Worm (Caenorhabditis elegans) whole organism, L2 larva: ENCODE measurements around the gene arrd-17.
A peak's percentile ranks its signal among the peaks of the same experiment; 100 is the strongest.

Experiments
- C34F6.9 ChIP-seq: fragments of 150-350 bp; optimal IDR thresholded peaks from 2 replicates; lab custom pipeline; 2014; ENCODE audit warnings: missing biosample characterization, missing genetic modification characterization
- F13H6.1 ChIP-seq: sonication (generic microtip); optimal IDR thresholded peaks from 2 replicates; lab custom pipeline; 2016; ENCODE audit warnings: missing genetic modification characterization, missing compliant biosample characterization
- R02D3.7 ChIP-seq: fragments of 150-350 bp; optimal IDR thresholded peaks from 2 replicates; lab custom pipeline; 2014; ENCODE audit warnings: missing biosample characterization, missing genetic modification characterization
- Y55F3AM.14 ChIP-seq: fragments of 200-800 bp; sonication (Bioruptor generic); optimal IDR thresholded peaks from 2 replicates; lab custom pipeline; 2018; ENCODE audit warnings: mild to moderate bottlenecking, missing genetic modification characterization, missing compliant biosample characterization
- aly-2 ChIP-seq: fragments of 150-350 bp; optimal IDR thresholded peaks from 2 replicates; lab custom pipeline; 2014; ENCODE audit warnings: missing biosample characterization, missing genetic modification characterization
- ama-1 ChIP-seq: fragments of 150-350 bp; optimal IDR thresholded peaks from 2 replicates; lab custom pipeline; 2018; ENCODE audit warnings: inconsistent platforms
- blmp-1 ChIP-seq: sonication (generic microtip); optimal IDR thresholded peaks from 2 replicates; lab custom pipeline; 2017; ENCODE audit warnings: missing genetic modification characterization, mild to moderate bottlenecking, missing compliant biosample characterization, antibody characterized with exemption, moderate library complexity; ENCODE audit not compliant: insufficient read depth
- ceh-82 ChIP-seq: fragments of 150-350 bp; optimal IDR thresholded peaks from 2 replicates; lab custom pipeline; 2014; ENCODE audit warnings: missing biosample characterization, missing genetic modification characterization
- crh-2 ChIP-seq: sonication (generic microtip); optimal IDR thresholded peaks from 2 replicates; lab custom pipeline; 2017; ENCODE audit warnings: missing biosample characterization, missing genetic modification characterization
- dmd-4 ChIP-seq: sonication (generic microtip); optimal IDR thresholded peaks from 2 replicates; lab custom pipeline; 2017; ENCODE audit warnings: missing biosample characterization, missing genetic modification characterization
- egl-27 ChIP-seq: sonication (generic microtip); optimal IDR thresholded peaks from 3 replicates; lab custom pipeline; 2017; ENCODE audit warnings: missing biosample characterization, missing genetic modification reagents, missing genetic modification characterization
- elt-1 ChIP-seq: fragments of 150-350 bp; optimal IDR thresholded peaks from 2 replicates; lab custom pipeline; 2014; ENCODE audit warnings: missing biosample characterization, missing genetic modification characterization
- fos-1 ChIP-seq: fragments of 150-350 bp; optimal IDR thresholded peaks from 2 replicates; lab custom pipeline; 2014; ENCODE audit warnings: missing biosample characterization, missing genetic modification characterization
- gmeb-1 ChIP-seq: fragments of 150-350 bp; optimal IDR thresholded peaks from 2 replicates; lab custom pipeline; 2014; ENCODE audit warnings: missing biosample characterization, missing genetic modification characterization
- lin-13 ChIP-seq: fragments of 150-350 bp; optimal IDR thresholded peaks from 2 replicates; lab custom pipeline; 2014; ENCODE audit warnings: missing biosample characterization, missing genetic modification reagents, missing genetic modification characterization
- lsy-2 ChIP-seq, 2 experiments: fragments of 150-350 bp in 1 of 2; sonication (generic microtip) in 1 of 2; optimal IDR thresholded peaks; 2 replicates each; lab custom pipeline; 2014 to 2017; ENCODE audit warnings: missing biosample characterization in 2 of 2, missing genetic modification characterization in 2 of 2
- mab-5 ChIP-seq: fragments of 150-350 bp; optimal IDR thresholded peaks from 2 replicates; lab custom pipeline; 2014; ENCODE audit warnings: missing biosample characterization, missing genetic modification characterization
- mbf-1 ChIP-seq: sonication (generic microtip); optimal IDR thresholded peaks from 2 replicates; lab custom pipeline; 2017; ENCODE audit warnings: missing biosample characterization, missing genetic modification characterization
- nhr-10 ChIP-seq: sonication (generic microtip); optimal IDR thresholded peaks from 2 replicates; lab custom pipeline; 2017; ENCODE audit warnings: missing biosample characterization, missing genetic modification characterization
- nhr-11 ChIP-seq: fragments of 150-350 bp; optimal IDR thresholded peaks from 2 replicates; lab custom pipeline; 2014; ENCODE audit warnings: missing biosample characterization, missing genetic modification characterization
- nhr-12 ChIP-seq: fragments of 150-350 bp; optimal IDR thresholded peaks from 2 replicates; lab custom pipeline; 2014; ENCODE audit warnings: missing biosample characterization, missing genetic modification characterization
- nhr-129 ChIP-seq: fragments of 150-350 bp; optimal IDR thresholded peaks from 2 replicates; lab custom pipeline; 2014; ENCODE audit warnings: missing biosample characterization, missing genetic modification characterization
- nhr-21 ChIP-seq: fragments of 150-350 bp; optimal IDR thresholded peaks from 2 replicates; lab custom pipeline; 2014; ENCODE audit warnings: missing biosample characterization, missing genetic modification characterization
- nhr-23 ChIP-seq: fragments of 150-350 bp; optimal IDR thresholded peaks from 2 replicates; lab custom pipeline; 2014; ENCODE audit warnings: missing biosample characterization, missing genetic modification reagents, missing genetic modification characterization
- nhr-237 ChIP-seq: fragments of 150-350 bp; optimal IDR thresholded peaks from 2 replicates; lab custom pipeline; 2014; ENCODE audit warnings: missing biosample characterization, missing genetic modification characterization
- nhr-25 ChIP-seq: fragments of 150-350 bp; sonication (generic microtip); optimal IDR thresholded peaks from 3 replicates; lab custom pipeline; 2014; ENCODE audit warnings: missing biosample characterization, missing genetic modification characterization
- nhr-6 ChIP-seq: fragments of 150-350 bp; optimal IDR thresholded peaks from 2 replicates; lab custom pipeline; 2014; ENCODE audit warnings: missing biosample characterization, missing genetic modification characterization
- sem-4 ChIP-seq: fragments of 150-350 bp; optimal IDR thresholded peaks from 2 replicates; lab custom pipeline; 2014; ENCODE audit warnings: missing biosample characterization, missing genetic modification reagents, missing genetic modification characterization
- skn-1 ChIP-seq: sonication (generic microtip); optimal IDR thresholded peaks from 2 replicates; lab custom pipeline; 2017; ENCODE audit warnings: missing biosample characterization, missing genetic modification characterization
- sma-3 ChIP-seq: sonication (generic microtip); optimal IDR thresholded peaks from 2 replicates; lab custom pipeline; 2016; ENCODE audit warnings: missing genetic modification reagents, missing genetic modification characterization, missing compliant biosample characterization
- snpc-4 ChIP-seq: fragments of 150-350 bp; optimal IDR thresholded peaks from 2 replicates; lab custom pipeline; 2014; ENCODE audit warnings: missing biosample characterization, missing genetic modification characterization
- unc-39 ChIP-seq: fragments of 150-350 bp; optimal IDR thresholded peaks from 2 replicates; lab custom pipeline; 2014; ENCODE audit warnings: missing biosample characterization, missing genetic modification characterization
- unc-55 ChIP-seq: fragments of 150-350 bp; sonication (generic microtip); optimal IDR thresholded peaks from 3 replicates; lab custom pipeline; 2014; ENCODE audit warnings: missing biosample characterization, missing genetic modification reagents, missing genetic modification characterization
- unc-62 ChIP-seq: fragments of 150-350 bp; optimal IDR thresholded peaks from 2 replicates; lab custom pipeline; 2014; ENCODE audit warnings: missing biosample characterization, missing genetic modification reagents, missing genetic modification characterization
- ztf-11 ChIP-seq: sonication (generic microtip); optimal IDR thresholded peaks from 2 replicates; lab custom pipeline; 2017; ENCODE audit warnings: missing biosample characterization, missing genetic modification characterization
- ztf-4 ChIP-seq: fragments of 150-350 bp; optimal IDR thresholded peaks from 2 replicates; lab custom pipeline; 2014; ENCODE audit warnings: missing biosample characterization, missing genetic modification characterization

arrd-17 gene

DNA sequence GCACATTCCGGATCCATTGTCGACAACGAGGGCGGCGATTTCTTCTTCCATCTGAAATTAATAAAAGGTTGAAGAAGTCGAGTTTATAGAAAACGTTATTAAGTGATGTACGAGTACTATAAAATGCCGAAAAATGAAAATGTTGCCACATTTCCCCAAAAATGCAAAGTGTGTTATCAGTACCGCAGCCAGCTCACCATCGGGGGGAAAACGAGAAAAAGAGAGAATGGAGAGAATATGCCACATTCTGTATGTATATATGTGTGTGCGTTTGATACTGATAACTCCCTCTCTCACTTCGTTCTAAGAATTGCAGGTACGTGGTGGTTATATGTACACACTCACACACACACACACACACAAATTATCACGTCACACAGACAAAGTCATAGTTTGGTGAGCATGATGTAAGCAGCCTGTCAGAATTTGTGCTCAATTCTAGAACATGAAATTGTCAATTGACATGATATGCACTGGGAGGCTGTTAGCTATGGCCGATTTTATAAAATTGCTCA lies 24.5 kb downstream of the arrd-17 start, which contains the start of gene act-5 (continued):
- no peak for TF ChIP-seq snpc-4 (tag; lab: Kevin White, UChicago)
- TF ChIP-seq ama-1 (lab: Kevin White, UChicago): no peak
- TF ChIP-seq ztf-4 (tag; lab: Kevin White, UChicago): no peak
- TF ChIP-seq fos-1 (tag; lab: Kevin White, UChicago): peak; percentile 91
- TF ChIP-seq unc-39: no peak
- TF ChIP-seq nhr-25: no peak
- peak; percentile 41 for TF ChIP-seq gmeb-1 (tag; lab: Kevin White, UChicago)
- TF ChIP-seq sem-4 (tag; lab: Kevin White, UChicago): no peak
- TF ChIP-seq unc-62 (GFP tag; lab: Kevin White, UChicago): no peak
- TF ChIP-seq skn-1 (tag; lab: Kevin White, UChicago): no peak
- TF ChIP-seq nhr-23 (tag; lab: Kevin White, UChicago): no peak
- no peak for TF ChIP-seq R02D3.7 (tag; lab: Kevin White, UChicago)
- no peak for TF ChIP-seq nhr-21
- TF ChIP-seq crh-2: peak; percentile 87
- TF ChIP-seq mab-5 (tag; lab: Kevin White, UChicago): no peak
- TF ChIP-seq nhr-11 (tag; lab: Kevin White, UChicago): no peak
- no peak for TF ChIP-seq elt-1 (tag; lab: Kevin White, UChicago)
- no peak for TF ChIP-seq unc-55 (GFP tag; lab: Kevin White, UChicago)
- peak; percentile 33 for TF ChIP-seq F13H6.1 (tag; lab: Kevin White, UChicago)
- TF ChIP-seq dmd-4 (tag; lab: Kevin White, UChicago): no peak
- TF ChIP-seq nhr-6 (tag; lab: Kevin White, UChicago): no peak
- no peak for TF ChIP-seq aly-2 (tag; lab: Kevin White, UChicago)
- no peak for TF ChIP-seq egl-27
- TF ChIP-seq lin-13 (GFP tag; lab: Kevin White, UChicago): no peak
- peak; percentile 60 for TF ChIP-seq nhr-129 (tag; lab: Kevin White, UChicago)
- TF ChIP-seq blmp-1: no peak
- TF ChIP-seq sma-3: no peak

DNA sequence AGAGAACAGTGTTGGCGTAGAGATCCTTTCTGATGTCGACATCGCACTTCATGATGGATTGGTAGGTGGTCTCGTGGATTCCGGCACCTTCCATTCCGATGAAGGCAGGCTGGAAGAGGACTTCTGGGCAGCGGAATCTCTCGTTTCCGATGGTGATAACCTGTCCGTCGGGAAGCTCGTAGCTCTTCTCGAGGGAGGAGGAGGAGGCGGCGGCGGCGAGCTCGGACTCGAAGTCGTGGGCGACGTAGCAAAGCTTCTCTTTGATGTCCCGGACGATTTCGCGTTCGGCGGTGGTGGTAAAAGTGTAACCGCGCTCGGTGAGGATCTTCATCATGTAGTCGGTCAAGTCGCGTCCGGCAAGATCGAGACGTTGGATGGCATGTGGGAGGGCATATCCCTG lies 25.8 kb downstream of the arrd-17 start:
- TF ChIP-seq nhr-11 (tag; lab: Kevin White, UChicago) (peak; percentile 24), skn-1 (tag; lab: Kevin White, UChicago) (no peak), gmeb-1 (tag; lab: Kevin White, UChicago) (no peak)
- TF ChIP-seq, all 48 proteins: peak for 1

ce11 chrIII:13600254-13600653 lies 30.4 kb downstream of the arrd-17 start:
- TF ChIP-seq nhr-21: no peak
- TF ChIP-seq F13H6.1 (tag; lab: Kevin White, UChicago): no peak
- TF ChIP-seq fos-1 (tag; lab: Kevin White, UChicago): no peak
- no peak for TF ChIP-seq nhr-237 (tag; lab: Kevin White, UChicago)

ce11 chrIII:13581727-13582126 lies 48.9 kb downstream of the arrd-17 start:
- no peak for TF ChIP-seq nhr-25
- no peak for TF ChIP-seq ceh-82 (tag; lab: Kevin White, UChicago)
- no peak for TF ChIP-seq ztf-11 (tag; lab: Kevin White, UChicago)
- no peak for TF ChIP-seq nhr-10 (tag; lab: Kevin White, UChicago)
- TF ChIP-seq gmeb-1 (tag; lab: Kevin White, UChicago): no peak
- no peak for TF ChIP-seq sma-3
- no peak for TF ChIP-seq nhr-12 (tag; lab: Kevin White, UChicago)
- TF ChIP-seq C34F6.9: no peak
- TF ChIP-seq unc-39: no peak
- TF ChIP-seq lsy-2 (tag; optimal IDR thresholded peaks at IDR 0.05; lab: Kevin White, UChicago): no peak
- no peak for TF ChIP-seq sem-4 (tag; lab: Kevin White, UChicago)
- no peak for TF ChIP-seq Y55F3AM.14
- TF ChIP-seq mbf-1 (tag; lab: Kevin White, UChicago): no peak
- no peak for TF ChIP-seq nhr-11 (tag; lab: Kevin White, UChicago)
- TF ChIP-seq blmp-1: no peak

- no peak for TF ChIP-seq unc-62 (GFP tag; lab: Kevin White, UChicago)
- no peak for TF ChIP-seq nhr-11 (tag; lab: Kevin White, UChicago)
Measured at ce11 chrIII:13580538-13580937, 50.1 kb downstream of the arrd-17 start, which contains the start of gene T05D4.5. Gene T05D4.5, plus strand, starts transcription at chrIII:13580838.
